Worm (Caenorhabditis elegans) whole organism, young adult: Measurements from ENCODE around the gene twk-12.

Experiments
- D2030.7 ChIP-seq: fragments of 200-800 bp; sonication (Bioruptor generic); IDR thresholded peaks from 2 replicates; pipeline ENCODE4 v1.3.6; 2022; ENCODE audit warnings: missing genetic modification reagents, missing genetic modification characterization, missing compliant biosample characterization
- aptf-2 ChIP-seq: fragments of 200-800 bp; sonication (Bioruptor generic); conservative IDR thresholded peaks from 2 replicates; pipeline ENCODE4 v1.3.6; 2022; ENCODE audit warnings: missing genetic modification reagents, missing genetic modification characterization, missing compliant biosample characterization
- dpl-1 ChIP-seq: fragments of 150-350 bp; optimal IDR thresholded peaks from 2 replicates; lab custom pipeline; 2014; ENCODE audit warnings: missing biosample characterization, missing genetic modification reagents, missing genetic modification characterization
- unc-130 ChIP-seq: sonication (generic microtip); optimal IDR thresholded peaks from 2 replicates; lab custom pipeline; 2016; ENCODE audit warnings: missing genetic modification reagents, missing genetic modification characterization, missing compliant biosample characterization
- unc-62 ChIP-seq: fragments of 150-350 bp; optimal IDR thresholded peaks from 2 replicates; lab custom pipeline; 2014; ENCODE audit warnings: missing biosample characterization, missing genetic modification reagents, missing genetic modification characterization

- TF ChIP-seq dpl-1 (GFP tag; lab: Kevin White, UChicago) (no peak), unc-130 (GFP tag; lab: Kevin White, UChicago) (no peak), aptf-2 (GFP tag; lab: Robert Waterston, UW) (no peak), unc-62 (no peak), D2030.7 (GFP tag; lab: Robert Waterston, UW) (no peak)
These were observed 46.4 kb downstream of the twk-12 start for ce11 chrV:10713704-10714239.
